Fruit fly (Drosophila melanogaster): ENCODE data around the gene CG5681.

dm6 chr2L:18002149-18002548, 15.9 kb downstream of the CG5681 start:
- TF ChIP-seq CTCF (optimal IDR thresholded peaks at IDR 0.05) (no peak), CG8478 (optimal IDR thresholded peaks at IDR 0.05) (no peak)
